1 fruit fly cellular context compared by ENCODE assay signal in genomic region chr3R:23713901-23714300, dm6.
TF ChIP-seq lines count a peak whose summit lies in the region.

No protein-coding gene starts in this region.

TF ChIP-seq in whole organism, embryonic, 481 proteins besides CTCF, POLR2A, EP300 and RAD21 (continued from another document):
- TF ChIP-seq CG10274 (GFP tag; optimal IDR thresholded peaks at IDR 0.05; lab: Kevin White, UChicago): no peak
- TF ChIP-seq CG5180 (GFP tag; optimal IDR thresholded peaks at IDR 0.05; lab: Kevin White, UChicago): no peak
- TF ChIP-seq CG14860 (GFP tag; IDR thresholded peaks at IDR 0.05; lab: Robert Waterston, UW; ENCODE audit: partially characterized antibody): no peak
- no peak for TF ChIP-seq Trl (optimal IDR thresholded peaks at IDR 0.05; lab: Kevin White, UChicago)
- TF ChIP-seq Trl (GFP tag; optimal IDR thresholded peaks at IDR 0.05; lab: Kevin White, UChicago): peak; percentile 49
- peak; percentile 60 for TF ChIP-seq Camta (GFP tag; optimal IDR thresholded peaks at IDR 0.05; lab: Kevin White, UChicago)
- TF ChIP-seq Dek (tag; optimal IDR thresholded peaks at IDR 0.05; lab: Kevin White, UChicago): peak; percentile 35
- TF ChIP-seq phol (tag; optimal IDR thresholded peaks at IDR 0.05; lab: Kevin White, UChicago): peak; percentile 76
- TF ChIP-seq CG10321 (GFP tag; IDR thresholded peaks at IDR 0.05; lab: Robert Waterston, UW): no peak
- peak; percentile 84 for TF ChIP-seq Sox102F (GFP tag; optimal IDR thresholded peaks at IDR 0.05; lab: Kevin White, UChicago)
- TF ChIP-seq fd3F (GFP tag; optimal IDR thresholded peaks at IDR 0.05; lab: Kevin White, UChicago): peak; percentile 40
- no peak for TF ChIP-seq jumu (GFP tag; optimal IDR thresholded peaks at IDR 0.05; lab: Kevin White, UChicago)
- peak; percentile 62 for TF ChIP-seq Mad (GFP tag; optimal IDR thresholded peaks at IDR 0.05; lab: Kevin White, UChicago)
- peak; percentile 65 for TF ChIP-seq oc (tag; optimal IDR thresholded peaks at IDR 0.05; lab: Kevin White, UChicago)
- no peak for TF ChIP-seq Kr (GFP tag; optimal IDR thresholded peaks at IDR 0.05; lab: Kevin White, UChicago)
- peak; percentile 78 for TF ChIP-seq Xbp1 (GFP tag; optimal IDR thresholded peaks at IDR 0.05; lab: Kevin White, UChicago)
- TF ChIP-seq MBD-R2 (GFP tag; IDR thresholded peaks at IDR 0.05; lab: Robert Waterston, UW): no peak
- no peak for TF ChIP-seq hbn (GFP tag; IDR thresholded peaks at IDR 0.05; lab: Robert Waterston, UW; ENCODE audit: partially characterized antibody)
- peak; percentile 56 for TF ChIP-seq salm (tag; optimal IDR thresholded peaks at IDR 0.05; lab: Kevin White, UChicago)
- TF ChIP-seq Antp (GFP tag; optimal IDR thresholded peaks at IDR 0.05; lab: Kevin White, UChicago): peak; percentile 46
- peak; percentile 44 for TF ChIP-seq slp2 (GFP tag; optimal IDR thresholded peaks at IDR 0.05; lab: Kevin White, UChicago)
- peak; percentile 50 for TF ChIP-seq ranshi (GFP tag; IDR thresholded peaks at IDR 0.05; lab: Robert Waterston, UW)
- no peak for TF ChIP-seq Meics (GFP tag; optimal IDR thresholded peaks at IDR 0.05; lab: Kevin White, UChicago)
- peak; percentile 11 for TF ChIP-seq pb (GFP tag; optimal IDR thresholded peaks at IDR 0.05; lab: Kevin White, UChicago)
- TF ChIP-seq NFAT (GFP tag; IDR thresholded peaks at IDR 0.05; lab: Robert Waterston, UW): no peak
- TF ChIP-seq CG11504 (tag; optimal IDR thresholded peaks at IDR 0.05; lab: Kevin White, UChicago): peak; percentile 65
- TF ChIP-seq ttk (GFP tag; IDR thresholded peaks at IDR 0.05; lab: Robert Waterston, UW): peak; percentile 70
- peak; percentile 60; the same call in 1 of the 2 replicates for TF ChIP-seq Awh (GFP tag; IDR thresholded peaks at IDR 0.05; lab: Robert Waterston, UW)
- no peak for TF ChIP-seq Ada2b (GFP tag; IDR thresholded peaks at IDR 0.05; lab: Robert Waterston, UW)
- TF ChIP-seq CG12219 (GFP tag; optimal IDR thresholded peaks at IDR 0.05; lab: Kevin White, UChicago): peak; percentile 57
- TF ChIP-seq CG18011 (GFP tag; optimal IDR thresholded peaks at IDR 0.05; lab: Kevin White, UChicago): no peak
- peak; percentile 63 for TF ChIP-seq CG14014 (GFP tag; IDR thresholded peaks at IDR 0.05; lab: Robert Waterston, UW)
- TF ChIP-seq D19A (tag; optimal IDR thresholded peaks at IDR 0.05; lab: Kevin White, UChicago): peak; percentile 59
- peak; percentile 51; the same call in 1 of the 2 replicates for TF ChIP-seq CG8765 (GFP tag; IDR thresholded peaks at IDR 0.05; lab: Robert Waterston, UW)
- peak; percentile 20; the same call in 1 of the 2 replicates for TF ChIP-seq CG9215 (GFP tag; IDR thresholded peaks at IDR 0.05; lab: Robert Waterston, UW)
- no peak for TF ChIP-seq psq (GFP tag; optimal IDR thresholded peaks at IDR 0.05; lab: Kevin White, UChicago)
- peak; percentile 71 for TF ChIP-seq tin (GFP tag; optimal IDR thresholded peaks at IDR 0.05; lab: Kevin White, UChicago)
- peak; percentile 47 for TF ChIP-seq nerfin-1 (tag; optimal IDR thresholded peaks at IDR 0.05; lab: Kevin White, UChicago)
- TF ChIP-seq Nf-YA (GFP tag; IDR thresholded peaks at IDR 0.05; lab: Robert Waterston, UW): peak; percentile 36; the same call in 1 of the 2 replicates
- peak; percentile 56 for TF ChIP-seq CG1233 (GFP tag; optimal IDR thresholded peaks at IDR 0.05; lab: Kevin White, UChicago)
- peak; percentile 63 for TF ChIP-seq Chrac-16 (GFP tag; optimal IDR thresholded peaks at IDR 0.05; lab: Kevin White, UChicago)
- TF ChIP-seq lola (GFP tag; optimal IDR thresholded peaks at IDR 0.05; lab: Kevin White, UChicago): peak in 1 of 3 experiments; percentile 66
- 0 out of 3 replicates have a peak, but pooled peaks have one; percentile 12 for TF ChIP-seq jigr1 (GFP tag; IDR thresholded peaks at IDR 0.05; lab: Robert Waterston, UW)
- peak; percentile 47 for TF ChIP-seq CG8944 (GFP tag; optimal IDR thresholded peaks at IDR 0.05; lab: Kevin White, UChicago)
- peak; percentile 57; the same call in 2 of the 3 replicates for TF ChIP-seq zfh1 (GFP tag; IDR thresholded peaks at IDR 0.05; lab: Robert Waterston, UW)
- TF ChIP-seq CG42726 (GFP tag; IDR thresholded peaks at IDR 0.05; lab: Robert Waterston, UW; ENCODE audit: partially characterized antibody): no peak
- TF ChIP-seq nmo (GFP tag; optimal IDR thresholded peaks at IDR 0.05; lab: Kevin White, UChicago): peak; percentile 78
- 0 out of 2 replicates have a peak, but pooled peaks have one; percentile 14 for TF ChIP-seq CG3847 (GFP tag; IDR thresholded peaks at IDR 0.05; lab: Robert Waterston, UW)
- TF ChIP-seq bcd (GFP tag; optimal IDR thresholded peaks at IDR 0.05; lab: Kevin White, UChicago): peak; percentile 47
- TF ChIP-seq sqz (GFP tag; optimal IDR thresholded peaks at IDR 0.05; lab: Kevin White, UChicago): peak; percentile 41
- peak; percentile 63 for TF ChIP-seq CG18764 (GFP tag; optimal IDR thresholded peaks at IDR 0.05; lab: Kevin White, UChicago)
- TF ChIP-seq Optix (GFP tag; IDR thresholded peaks at IDR 0.05; lab: Robert Waterston, UW): peak; percentile 29; the same call in 1 of the 3 replicates
- TF ChIP-seq CG17361 (GFP tag; IDR thresholded peaks at IDR 0.05; lab: Robert Waterston, UW): 0 out of 3 replicates have a peak, but pooled peaks have one; percentile 32
- peak; percentile 5 for TF ChIP-seq fd64A (GFP tag; optimal IDR thresholded peaks at IDR 0.05; lab: Kevin White, UChicago)
- peak; percentile 31 for TF ChIP-seq CG9609 (GFP tag; optimal IDR thresholded peaks at IDR 0.05; lab: Kevin White, UChicago)
- TF ChIP-seq tll (GFP tag; optimal IDR thresholded peaks at IDR 0.05; lab: Kevin White, UChicago): no peak
- TF ChIP-seq CG18619 (GFP tag; optimal IDR thresholded peaks at IDR 0.05; lab: Kevin White, UChicago): peak; percentile 41
- TF ChIP-seq HmgZ (tag; optimal IDR thresholded peaks at IDR 0.05; lab: Kevin White, UChicago): no peak
- peak; percentile 74 for TF ChIP-seq vvl (GFP tag; IDR thresholded peaks at IDR 0.05; lab: Robert Waterston, UW)
- peak; percentile 68 for TF ChIP-seq CG32772 (GFP tag; IDR thresholded peaks at IDR 0.05; lab: Robert Waterston, UW)
- TF ChIP-seq Jarid2 (GFP tag; optimal IDR thresholded peaks at IDR 0.05; lab: Kevin White, UChicago): no peak
- no peak for TF ChIP-seq slou (GFP tag; optimal IDR thresholded peaks at IDR 0.05; lab: Kevin White, UChicago)
- no peak for TF ChIP-seq bbx (GFP tag; IDR thresholded peaks at IDR 0.05; lab: Robert Waterston, UW; ENCODE audit: partially characterized antibody)
- TF ChIP-seq B-H2 (GFP tag; optimal IDR thresholded peaks at IDR 0.05; lab: Kevin White, UChicago): no peak
- TF ChIP-seq otp (GFP tag; IDR thresholded peaks at IDR 0.05; lab: Robert Waterston, UW): peak; percentile 70; the same call in 2 of the 3 replicates
- peak; percentile 78 for TF ChIP-seq CG8388 (GFP tag; optimal IDR thresholded peaks at IDR 0.05; lab: Kevin White, UChicago)
- TF ChIP-seq lilli (GFP tag; optimal IDR thresholded peaks at IDR 0.05; lab: Kevin White, UChicago): peak; percentile 49
- no peak for TF ChIP-seq Fer1 (GFP tag; optimal IDR thresholded peaks at IDR 0.05; lab: Kevin White, UChicago)
- peak; percentile 59; the same call in 1 of the 3 replicates for TF ChIP-seq CG2889 (GFP tag; IDR thresholded peaks at IDR 0.05; lab: Robert Waterston, UW)
- TF ChIP-seq CG10209 (GFP tag; optimal IDR thresholded peaks at IDR 0.05; lab: Kevin White, UChicago): peak; percentile 57
- TF ChIP-seq dati (GFP tag; IDR thresholded peaks at IDR 0.05; lab: Robert Waterston, UW): no peak
- TF ChIP-seq CG13287 (GFP tag; IDR thresholded peaks at IDR 0.05; lab: Robert Waterston, UW; ENCODE audit: partially characterized antibody): no peak
- peak; percentile 39; the same call in 1 of the 3 replicates for TF ChIP-seq CG11695 (GFP tag; IDR thresholded peaks at IDR 0.05; lab: Robert Waterston, UW)
- TF ChIP-seq HLH3B (GFP tag; IDR thresholded peaks at IDR 0.05; lab: Robert Waterston, UW): peak; percentile 9; the same call in 1 of the 2 replicates
- TF ChIP-seq CG8281 (tag; optimal IDR thresholded peaks at IDR 0.05; lab: Kevin White, UChicago): no peak
- TF ChIP-seq HmgD (GFP tag; optimal IDR thresholded peaks at IDR 0.05; lab: Kevin White, UChicago): no peak
- peak; percentile 56 for TF ChIP-seq chn (GFP tag; optimal IDR thresholded peaks at IDR 0.05; lab: Kevin White, UChicago)
- peak; percentile 46 for TF ChIP-seq CG13775 (GFP tag; optimal IDR thresholded peaks at IDR 0.05; lab: Kevin White, UChicago)
- peak; percentile 28 for TF ChIP-seq kay (GFP tag; optimal IDR thresholded peaks at IDR 0.05; lab: Kevin White, UChicago)
- TF ChIP-seq gem (tag; optimal IDR thresholded peaks at IDR 0.05; lab: Kevin White, UChicago): peak; percentile 84
- no peak for TF ChIP-seq fru (optimal IDR thresholded peaks at IDR 0.05; lab: Kevin White, UChicago)
- TF ChIP-seq pita (GFP tag; optimal IDR thresholded peaks at IDR 0.05; lab: Kevin White, UChicago): no peak
- peak; percentile 75 to 80 for TF ChIP-seq chif (GFP tag; optimal IDR thresholded peaks at IDR 0.05; lab: Kevin White, UChicago)
- no peak for TF ChIP-seq Scr (GFP tag; IDR thresholded peaks at IDR 0.05; lab: Robert Waterston, UW; ENCODE audit: partially characterized antibody)
- peak; percentile 94 for TF ChIP-seq Ets65A (GFP tag; lab: Kevin White, UChicago)
- no peak for TF ChIP-seq CG10543 (GFP tag; optimal IDR thresholded peaks at IDR 0.05; lab: Kevin White, UChicago)
- no peak for TF ChIP-seq Hr78 (GFP tag; optimal IDR thresholded peaks at IDR 0.05; lab: Kevin White, UChicago)
- TF ChIP-seq Six4 (GFP tag; optimal IDR thresholded peaks at IDR 0.05; lab: Kevin White, UChicago): peak; percentile 40
- TF ChIP-seq cato (GFP tag; optimal IDR thresholded peaks at IDR 0.05; lab: Kevin White, UChicago; ENCODE audit: borderline replicate concordance): peak; percentile 26
- TF ChIP-seq CG12236 (GFP tag; optimal IDR thresholded peaks at IDR 0.05; lab: Kevin White, UChicago): no peak
- peak; percentile 70 for TF ChIP-seq Abd-B (GFP tag; optimal IDR thresholded peaks at IDR 0.05; lab: Kevin White, UChicago)
- TF ChIP-seq zf30C (GFP tag; optimal IDR thresholded peaks at IDR 0.05; lab: Kevin White, UChicago): peak; percentile 55
- peak; percentile 69 for TF ChIP-seq tgo (GFP tag; IDR thresholded peaks at IDR 0.05; lab: Robert Waterston, UW)
- TF ChIP-seq Drgx (GFP tag; IDR thresholded peaks at IDR 0.05; lab: Robert Waterston, UW): peak; percentile 46
- peak; percentile 63 for TF ChIP-seq CG7839 (tag; optimal IDR thresholded peaks at IDR 0.05; lab: Kevin White, UChicago)
- peak; percentile 33 for TF ChIP-seq Spps (tag; optimal IDR thresholded peaks at IDR 0.05; lab: Kevin White, UChicago)
- TF ChIP-seq ab (GFP tag; optimal IDR thresholded peaks at IDR 0.05; lab: Kevin White, UChicago): peak; percentile 13
- peak; percentile 51 for TF ChIP-seq CG1529 (GFP tag; optimal IDR thresholded peaks at IDR 0.05; lab: Kevin White, UChicago)
- no peak for TF ChIP-seq CG17612 (GFP tag; IDR thresholded peaks at IDR 0.05; lab: Robert Waterston, UW)
- peak; percentile 17 for TF ChIP-seq ind (GFP tag; optimal IDR thresholded peaks at IDR 0.05; lab: Kevin White, UChicago)
- TF ChIP-seq wek (GFP tag; optimal IDR thresholded peaks at IDR 0.05; lab: Kevin White, UChicago): no peak
- no peak for TF ChIP-seq CG30020 (tag; optimal IDR thresholded peaks at IDR 0.05; lab: Kevin White, UChicago)
- TF ChIP-seq trem (tag; optimal IDR thresholded peaks at IDR 0.05; lab: Kevin White, UChicago): peak; percentile 25
- peak; percentile 38 for TF ChIP-seq CG12659 (GFP tag; optimal IDR thresholded peaks at IDR 0.05; lab: Kevin White, UChicago)
- TF ChIP-seq CG11398 (GFP tag; optimal IDR thresholded peaks at IDR 0.05; lab: Kevin White, UChicago): no peak
- TF ChIP-seq mld (GFP tag; IDR thresholded peaks at IDR 0.05; lab: Robert Waterston, UW; ENCODE audit: partially characterized antibody): no peak
- TF ChIP-seq CG12155 (GFP tag; optimal IDR thresholded peaks at IDR 0.05; lab: Kevin White, UChicago): peak; percentile 50
- TF ChIP-seq yki (optimal IDR thresholded peaks at IDR 0.05; lab: Kevin White, UChicago): no peak
- peak; percentile 69 for TF ChIP-seq Blimp-1 (GFP tag; optimal IDR thresholded peaks at IDR 0.05; lab: Kevin White, UChicago)
- TF ChIP-seq cwo (GFP tag; optimal IDR thresholded peaks at IDR 0.05; lab: Kevin White, UChicago): no peak
- peak; percentile 57 for TF ChIP-seq Lim3 (GFP tag; IDR thresholded peaks at IDR 0.05; lab: Robert Waterston, UW)
- peak; percentile 39 for TF ChIP-seq CG12769 (tag; optimal IDR thresholded peaks at IDR 0.05; lab: Kevin White, UChicago)
- TF ChIP-seq CG15073 (GFP tag; optimal IDR thresholded peaks at IDR 0.05; lab: Kevin White, UChicago): no peak
